Fruit fly (Drosophila melanogaster): ENCODE data around the gene CG45066.

Gene CG45066

DNA sequence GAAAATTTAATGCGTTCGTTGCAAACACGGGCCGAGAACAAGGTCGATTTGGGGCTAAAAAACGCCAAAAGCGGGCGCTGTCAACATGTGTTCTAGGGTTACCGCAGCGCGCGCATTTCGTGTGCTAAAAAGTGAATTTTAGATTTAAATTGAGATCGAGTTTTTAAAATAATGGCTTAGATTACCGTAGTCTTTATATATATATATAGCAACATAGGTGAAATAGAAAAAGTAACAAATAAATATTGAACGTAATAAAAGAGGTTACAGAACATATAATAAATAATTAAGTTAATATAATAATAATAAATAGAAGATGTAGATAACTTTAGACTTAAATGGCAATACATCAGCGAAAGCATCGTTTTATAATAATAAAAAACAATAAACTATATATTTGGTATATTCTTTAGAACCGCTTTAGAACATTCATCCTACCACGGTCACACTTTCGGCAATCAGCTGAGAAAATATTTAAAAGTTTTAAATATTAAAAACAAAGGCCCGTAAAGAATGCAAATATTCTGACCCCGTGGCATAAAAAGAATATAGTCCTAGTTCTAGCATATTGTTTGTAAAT, 32.4 kb upstream of the CG45066 start, which contains the start of the genes CG11537 and Alg2:
CG11537 (minus strand) TSS at position 75 of the 580 bp plus-strand sequence.
Alg2 (plus strand) TSS at position 426 of the 580 bp plus-strand sequence.
- TF ChIP-seq CG13204 (GFP tag; optimal IDR thresholded peaks at IDR 0.05) (no peak), CG4496 (GFP tag; IDR thresholded peaks at IDR 0.05) (peak; percentile 32; the same call in 1 of the 3 replicates), EcR (GFP tag; optimal IDR thresholded peaks at IDR 0.05) (no peak), CG15710 (tag; optimal IDR thresholded peaks at IDR 0.05) (peak; percentile 50), Ets98B (GFP tag; IDR thresholded peaks at IDR 0.05) (peak; percentile 25; the same call in 1 of the 2 replicates), D1 (tag; optimal IDR thresholded peaks at IDR 0.05) (no peak)

DNA sequence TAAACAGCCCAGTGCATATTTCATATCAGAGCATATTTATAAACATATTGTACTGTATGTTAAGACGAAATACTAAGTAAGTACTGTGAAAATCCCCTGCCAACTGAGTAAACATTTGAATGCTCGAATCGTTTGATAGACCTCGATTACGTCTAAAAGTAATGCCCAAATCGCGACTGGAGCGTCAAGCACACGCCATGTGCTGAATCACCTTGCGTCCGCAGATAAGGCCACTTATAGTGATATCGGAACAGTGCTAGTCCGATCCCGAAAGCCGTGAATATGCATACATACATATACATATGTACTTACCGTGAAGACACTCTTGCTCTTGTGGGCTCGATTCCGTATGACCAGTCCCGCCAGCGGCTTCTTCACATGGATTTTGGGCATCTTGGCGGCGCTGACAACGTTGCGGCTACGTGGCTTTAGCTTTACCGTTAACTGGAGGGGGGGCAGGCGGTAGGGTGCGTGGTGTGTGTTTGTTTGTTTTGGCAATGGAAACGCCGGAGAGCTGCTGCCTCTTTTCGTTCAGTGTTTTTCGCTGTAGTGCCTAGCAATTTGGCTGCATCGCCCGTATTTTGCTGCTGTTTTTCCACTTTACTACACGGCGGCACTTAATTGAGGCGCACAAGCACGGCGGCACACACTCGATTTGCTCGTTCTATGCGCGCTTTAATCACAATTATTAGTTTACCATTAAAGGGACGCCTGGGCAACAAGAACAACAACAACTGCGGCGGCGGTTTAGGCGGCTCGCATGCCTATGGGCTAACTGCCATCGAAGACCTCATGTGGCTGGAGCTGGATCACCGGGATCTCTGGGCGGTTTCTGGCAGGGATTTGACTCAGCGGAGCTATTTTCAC, 31.7 kb upstream of the CG45066 start:
- TF ChIP-seq CG12605 (GFP tag; IDR thresholded peaks at IDR 0.05) (no peak), CG4496 (GFP tag; IDR thresholded peaks at IDR 0.05) (no peak), CG32121 (GFP tag; IDR thresholded peaks at IDR 0.05) (no peak)

dm6 chr3L:3141411-3141810, 30.4 kb upstream of the CG45066 start:
- no peak for TF ChIP-seq fd96Ca (GFP tag; IDR thresholded peaks at IDR 0.05)
- TF ChIP-seq CG8159 (tag; optimal IDR thresholded peaks at IDR 0.05): no peak
- no peak for TF ChIP-seq CG9948 (tag; optimal IDR thresholded peaks at IDR 0.05)
- no peak for TF ChIP-seq Pif1B (GFP tag; optimal IDR thresholded peaks at IDR 0.05)
- TF ChIP-seq rn (GFP tag; IDR thresholded peaks at IDR 0.05): no peak
- TF ChIP-seq Ets98B (GFP tag; IDR thresholded peaks at IDR 0.05): no peak
- TF ChIP-seq CG10348 (GFP tag; IDR thresholded peaks at IDR 0.05): no peak

DNA sequence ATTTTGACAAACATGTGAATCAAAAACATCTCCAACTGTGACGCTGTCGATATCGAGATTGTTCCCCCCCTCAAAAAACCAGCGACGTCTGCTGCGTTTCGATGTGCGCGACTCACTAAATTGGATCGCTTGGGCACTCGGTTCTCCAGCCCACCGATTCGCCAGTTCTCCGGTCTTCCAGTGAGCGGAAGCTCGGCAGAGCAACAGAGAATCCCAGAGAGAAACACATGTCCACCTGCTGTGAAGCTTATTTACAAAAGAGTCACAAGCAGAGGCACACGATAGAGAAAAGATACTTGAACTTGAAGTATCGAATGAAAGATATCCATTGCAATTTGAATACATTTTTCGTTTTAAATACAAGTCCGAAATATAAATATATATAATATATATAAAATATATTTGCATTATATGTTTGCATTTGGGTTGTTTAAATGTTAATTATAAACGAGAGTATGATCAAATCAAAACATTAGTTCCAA, 23.1 kb upstream of the CG45066 start:
- TF ChIP-seq Snoo (tag; optimal IDR thresholded peaks at IDR 0.05): no peak
- peak; percentile 41; the same call in 1 of the 2 replicates for TF ChIP-seq Ets98B (GFP tag; IDR thresholded peaks at IDR 0.05)
- no peak for TF ChIP-seq CG32121 (GFP tag; IDR thresholded peaks at IDR 0.05)
- no peak for TF ChIP-seq CG15710 (tag; optimal IDR thresholded peaks at IDR 0.05)
- TF ChIP-seq CG13204 (GFP tag; optimal IDR thresholded peaks at IDR 0.05): no peak
- TF ChIP-seq Pif1B (GFP tag; optimal IDR thresholded peaks at IDR 0.05): peak; percentile 43
- TF ChIP-seq CG10348 (GFP tag; IDR thresholded peaks at IDR 0.05): no peak
- no peak for TF ChIP-seq EcR (GFP tag; optimal IDR thresholded peaks at IDR 0.05)
- no peak for TF ChIP-seq CG9948 (tag; optimal IDR thresholded peaks at IDR 0.05)
- TF ChIP-seq CG4496 (GFP tag; IDR thresholded peaks at IDR 0.05): 0 out of 3 replicates have a peak, but pooled peaks have one; percentile 33
- TF ChIP-seq gl (tag; optimal IDR thresholded peaks at IDR 0.05): no peak
- no peak for TF ChIP-seq D1 (tag; optimal IDR thresholded peaks at IDR 0.05)
- TF ChIP-seq Pif1A (GFP tag; optimal IDR thresholded peaks at IDR 0.05): peak; percentile 44
- no peak for TF ChIP-seq CG17806 (tag; optimal IDR thresholded peaks at IDR 0.05)
- TF ChIP-seq CG12605 (GFP tag; IDR thresholded peaks at IDR 0.05): peak; percentile 33; the same call in 1 of the 2 replicates
- no peak for TF ChIP-seq CG8159 (tag; optimal IDR thresholded peaks at IDR 0.05)

- peak; percentile 34; the same call in 1 of the 3 replicates for TF ChIP-seq fd96Ca (GFP tag; IDR thresholded peaks at IDR 0.05)
- TF ChIP-seq CG8159 (tag; optimal IDR thresholded peaks at IDR 0.05): peak; percentile 19
- peak; percentile 68 for TF ChIP-seq EcR (GFP tag; optimal IDR thresholded peaks at IDR 0.05)
- TF ChIP-seq CG34367 (tag; optimal IDR thresholded peaks at IDR 0.05): no peak
- no peak for TF ChIP-seq gl (tag; optimal IDR thresholded peaks at IDR 0.05)
- no peak for TF ChIP-seq CG12605 (GFP tag; IDR thresholded peaks at IDR 0.05)
- no peak for TF ChIP-seq CG17806 (tag; optimal IDR thresholded peaks at IDR 0.05)
- TF ChIP-seq Pif1B (GFP tag; optimal IDR thresholded peaks at IDR 0.05): peak; percentile 12
- TF ChIP-seq CG4496 (GFP tag; IDR thresholded peaks at IDR 0.05): peak; percentile 47; the same call in 1 of the 3 replicates
- TF ChIP-seq CG8301 (tag; optimal IDR thresholded peaks at IDR 0.05): no peak
- peak; percentile 10 for TF ChIP-seq CG13204 (GFP tag; optimal IDR thresholded peaks at IDR 0.05)
- peak; percentile 37 for TF ChIP-seq Ets98B (GFP tag; IDR thresholded peaks at IDR 0.05)
- TF ChIP-seq CG15710 (tag; optimal IDR thresholded peaks at IDR 0.05): peak; percentile 51
- no peak for TF ChIP-seq CG10348 (GFP tag; IDR thresholded peaks at IDR 0.05)
- no peak for TF ChIP-seq CG32121 (GFP tag; IDR thresholded peaks at IDR 0.05)
- no peak for TF ChIP-seq D1 (tag; optimal IDR thresholded peaks at IDR 0.05)
- TF ChIP-seq CG14655 (GFP tag; optimal IDR thresholded peaks at IDR 0.05): no peak
- TF ChIP-seq Pif1A (GFP tag; optimal IDR thresholded peaks at IDR 0.05): peak; percentile 29
- TF ChIP-seq rn (GFP tag; IDR thresholded peaks at IDR 0.05): no peak
- TF ChIP-seq Snoo (tag; optimal IDR thresholded peaks at IDR 0.05): peak; percentile 56
- TF ChIP-seq CG9948 (tag; optimal IDR thresholded peaks at IDR 0.05): no peak
Measured at dm6 chr3L:3127544-3127943, 16.5 kb upstream of the CG45066 start, which contains the start of gene promL. promL (minus strand) TSS chr3L:3127724.

dm6 chr3L:3126478-3126877, 15.5 kb upstream of the CG45066 start:
- TF ChIP-seq CG13204 (GFP tag; optimal IDR thresholded peaks at IDR 0.05): no peak
- TF ChIP-seq fd96Ca (GFP tag; IDR thresholded peaks at IDR 0.05): 0 out of 3 replicates have a peak, but pooled peaks have one; percentile 22
- TF ChIP-seq EcR (GFP tag; optimal IDR thresholded peaks at IDR 0.05): no peak
